Worm (Caenorhabditis elegans): ENCODE data around the gene F47B7.5.

ce11 chrX:3773233-3773632 is 4.6 kb upstream of the F47B7.5 start:
- TF ChIP-seq mep-1 (tag; optimal IDR thresholded peaks at IDR 0.05) (no peak), skn-1 (tag; optimal IDR thresholded peaks at IDR 0.05) (no peak), nhr-102 (tag; optimal IDR thresholded peaks at IDR 0.05) (no peak), unc-62 (GFP tag; optimal IDR thresholded peaks at IDR 0.05 in 1 of 2) (peak in 1 of 2 experiments; percentile 95), unc-62 (tag; optimal IDR thresholded peaks at IDR 0.05) (no peak), nhr-28 (tag; optimal IDR thresholded peaks at IDR 0.05) (peak; percentile 7), ceh-28 (tag; optimal IDR thresholded peaks at IDR 0.05) (no peak), mdt-29 (GFP tag; IDR thresholded peaks at IDR 0.05) (no peak), sdz-12 (GFP tag; optimal IDR thresholded peaks at IDR 0.05) (no peak), nhr-11 (tag; optimal IDR thresholded peaks at IDR 0.05) (no peak), ztf-11 (tag; optimal IDR thresholded peaks at IDR 0.05) (no peak), Y75B8A.6 (GFP tag; IDR thresholded peaks at IDR 0.05) (no peak), mdl-1 (tag; optimal IDR thresholded peaks at IDR 0.05) (no peak), dve-1 (tag; optimal IDR thresholded peaks at IDR 0.05; ENCODE audit: insufficient read depth) (no peak), nhr-237 (tag; optimal IDR thresholded peaks at IDR 0.05) (no peak)
